Worm (Caenorhabditis elegans): ENCODE data around the gene M03F4.4.

DNA sequence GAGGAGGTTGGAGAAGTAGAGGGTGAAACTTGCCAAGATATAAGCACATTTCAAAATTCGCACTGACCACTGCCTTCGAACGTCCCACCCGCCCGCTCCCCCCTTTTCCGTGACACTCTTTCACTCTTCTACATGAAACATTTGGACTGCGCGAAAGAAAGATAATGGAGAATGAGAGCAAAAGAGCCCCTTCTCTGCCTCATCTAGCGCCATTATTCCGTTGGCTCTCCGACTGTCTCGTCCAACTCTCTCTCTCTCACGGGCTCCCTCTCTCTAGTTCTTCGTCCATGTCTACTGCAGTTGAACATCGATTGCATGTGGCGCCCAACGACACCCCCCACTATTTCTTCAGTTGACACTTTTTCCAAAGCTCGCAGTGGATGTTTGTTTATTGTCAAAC, 24.3 kb downstream of the M03F4.4 start:
- TF ChIP-seq K12H6.12 (tag; optimal IDR thresholded peaks at IDR 0.05) (no peak), F57A8.1 (GFP tag; optimal IDR thresholded peaks at IDR 0.05) (no peak), ama-1 (optimal IDR thresholded peaks at IDR 0.05) (no peak), ama-1 (GFP tag; optimal IDR thresholded peaks at IDR 0.05) (no peak), tbp1 (GFP tag; optimal IDR thresholded peaks at IDR 0.05) (no peak), nhr-27 (tag; optimal IDR thresholded peaks at IDR 0.05) (no peak), nhr-120 (GFP tag; IDR thresholded peaks at IDR 0.05) (no peak), pha-4 (tag; optimal IDR thresholded peaks at IDR 0.05) (no peak), lag-1 (GFP tag; IDR thresholded peaks at IDR 0.05) (no peak)

Measured in whole organism, young adult.